Worm (Caenorhabditis elegans) whole organism, L1 larva: Measurements from ENCODE around the gene rbm-26.

Source experiments
- Y116A8C.19 ChIP-seq: sonication (generic microtip); optimal IDR thresholded peaks from 2 replicates; lab custom pipeline; 2016; ENCODE audit warnings: missing compliant biosample characterization, missing genetic modification characterization, borderline replicate concordance
- ceh-88 ChIP-seq: fragments of 200-800 bp; sonication (Bioruptor generic); IDR thresholded peaks from 2 replicates; pipeline ENCODE4 v1.3.6; 2022; ENCODE audit warnings: missing genetic modification characterization, missing compliant biosample characterization
- efl-3 ChIP-seq: fragments of 200-800 bp; sonication (Bioruptor generic); optimal IDR thresholded peaks from 2 replicates; lab custom pipeline; 2018; ENCODE audit warnings: mild to moderate bottlenecking, missing genetic modification characterization, missing compliant biosample characterization
- fkh-8 ChIP-seq: sonication (generic microtip); optimal IDR thresholded peaks from 2 replicates; lab custom pipeline; 2016; ENCODE audit warnings: mild to moderate bottlenecking, missing genetic modification characterization, missing compliant biosample characterization
- lin-14 ChIP-seq: fragments of 200-800 bp; sonication (Bioruptor generic); optimal IDR thresholded peaks from 2 replicates; lab custom pipeline; 2018; ENCODE audit warnings: mild to moderate bottlenecking, missing genetic modification characterization, moderate library complexity, missing compliant biosample characterization
- mdl-1 ChIP-seq, 2 experiments: fragments of 150-350 bp; optimal IDR thresholded peaks; 2 replicates each; lab custom pipeline; 2014 to 2017; ENCODE audit warnings: missing biosample characterization in 2 of 2, missing genetic modification characterization in 2 of 2, inconsistent platforms in 1 of 2
- nhr-84 ChIP-seq: sonication (generic microtip); optimal IDR thresholded peaks from 2 replicates; lab custom pipeline; 2017; ENCODE audit warnings: missing biosample characterization, missing genetic modification characterization
- tbx-2 ChIP-seq: sonication (generic microtip); optimal IDR thresholded peaks from 2 replicates; lab custom pipeline; 2016; ENCODE audit warnings: missing genetic modification characterization, missing compliant biosample characterization
- zag-1 ChIP-seq: fragments of 150-350 bp; optimal IDR thresholded peaks from 2 replicates; lab custom pipeline; 2014; ENCODE audit warnings: missing biosample characterization, missing genetic modification characterization

Gene rbm-26

DNA sequence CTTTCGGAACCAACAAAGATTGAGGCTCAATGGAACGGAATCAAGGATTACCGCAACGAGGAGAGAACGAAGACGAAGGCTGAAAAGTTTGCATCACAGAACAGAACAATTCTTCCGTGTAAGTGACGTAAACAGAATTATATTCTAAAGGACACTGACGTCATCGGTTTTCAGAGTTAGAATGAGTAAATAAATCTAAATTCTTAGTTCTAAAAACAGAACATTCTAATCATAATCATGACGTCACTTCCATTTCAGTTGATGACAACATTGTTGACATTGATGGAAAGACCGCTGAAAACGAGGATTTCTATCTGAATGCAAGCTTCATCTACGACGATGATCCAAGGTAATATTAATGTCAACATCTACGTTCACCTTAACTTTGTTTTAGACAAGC, 52.6 kb downstream of the rbm-26 start (continued):
- TF ChIP-seq zag-1 (tag; lab: Kevin White, UChicago) (no peak), lin-14 (GFP tag; lab: Kevin White, UChicago) (peak; percentile 5), ceh-88 (no peak), tbx-2 (tag; lab: Kevin White, UChicago) (no peak), fkh-8 (tag; lab: Kevin White, UChicago) (peak; percentile 75), mdl-1 (tag; optimal IDR thresholded peaks at IDR 0.05; lab: Kevin White, UChicago) (no peak), efl-3 (GFP tag; lab: Kevin White, UChicago) (no peak), nhr-84 (tag; lab: Kevin White, UChicago) (no peak), Y116A8C.19 (tag; lab: Kevin White, UChicago) (no peak)
